Fruit fly (Drosophila melanogaster): ENCODE results near the gene CG33664.
"Not testable (repeated sequence)": the region's sequence is repeated elsewhere in the genome, so short reads cannot be mapped to it uniquely, and the experiment has no call there.

CG33664 gene

DNA sequence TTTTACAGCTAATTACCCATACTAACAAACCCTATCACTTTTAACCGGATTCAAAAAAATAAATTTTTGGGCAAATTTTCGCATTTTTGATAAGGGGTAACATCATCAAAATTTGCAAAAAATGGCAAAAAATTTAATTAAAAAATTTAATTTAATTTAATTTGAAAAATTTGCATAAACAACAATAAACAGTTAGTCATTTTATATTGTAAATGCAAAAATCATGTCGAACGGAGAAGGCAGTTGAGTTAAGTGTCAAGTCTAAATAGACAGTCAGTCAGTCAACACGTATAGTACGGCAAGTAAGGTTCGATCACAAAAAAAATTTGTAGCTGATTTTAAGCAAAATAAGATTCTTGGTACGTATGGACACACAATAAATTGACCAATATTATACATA, at the start of gene CG33664:
TSS of gene CG33664 (plus strand) at position 301 of the 400 bp plus-strand sequence.
- not testable (repeated sequence) for TF ChIP-seq Mnt, CG7045, Clk (GFP tag; optimal IDR thresholded peaks at IDR 0.05)

DNA sequence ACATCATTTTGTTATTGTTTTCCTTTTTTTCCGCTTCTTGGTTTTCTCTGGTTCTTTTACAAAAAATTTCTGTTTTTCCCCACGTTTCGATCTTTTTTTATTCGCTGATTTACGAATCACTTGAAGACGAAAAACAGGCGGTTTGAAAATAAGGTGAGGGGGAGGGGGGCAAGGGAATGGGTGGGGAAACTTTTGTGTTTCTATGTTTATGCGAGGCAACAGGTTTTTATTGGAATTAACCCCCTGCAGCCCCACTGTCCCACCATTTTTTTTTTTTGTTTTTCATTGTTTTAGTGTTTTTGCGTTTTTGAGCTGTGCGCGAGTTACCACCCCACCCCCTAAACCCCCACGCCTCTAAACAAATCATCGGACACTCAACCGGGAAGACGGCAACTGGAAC, 49.1 kb upstream of the CG33664 start:
- no peak for TF ChIP-seq CG11617 (GFP tag; optimal IDR thresholded peaks at IDR 0.05)
- no peak for TF ChIP-seq Mnt (GFP tag; optimal IDR thresholded peaks at IDR 0.05)
- TF ChIP-seq CG5204 (GFP tag; optimal IDR thresholded peaks at IDR 0.05): no peak
- no peak for TF ChIP-seq Crg-1 (GFP tag; optimal IDR thresholded peaks at IDR 0.05)
- TF ChIP-seq CG1620 (GFP tag; optimal IDR thresholded peaks at IDR 0.05): no peak
- no peak for TF ChIP-seq tj (GFP tag; optimal IDR thresholded peaks at IDR 0.05)
- no peak for TF ChIP-seq pad (GFP tag; optimal IDR thresholded peaks at IDR 0.05)
- TF ChIP-seq toe (GFP tag; optimal IDR thresholded peaks at IDR 0.05): no peak
- TF ChIP-seq CG14711 (tag; optimal IDR thresholded peaks at IDR 0.05): no peak
- TF ChIP-seq bab1 (GFP tag; optimal IDR thresholded peaks at IDR 0.05): no peak
- no peak for TF ChIP-seq CG33017 (tag; optimal IDR thresholded peaks at IDR 0.05)

DNA sequence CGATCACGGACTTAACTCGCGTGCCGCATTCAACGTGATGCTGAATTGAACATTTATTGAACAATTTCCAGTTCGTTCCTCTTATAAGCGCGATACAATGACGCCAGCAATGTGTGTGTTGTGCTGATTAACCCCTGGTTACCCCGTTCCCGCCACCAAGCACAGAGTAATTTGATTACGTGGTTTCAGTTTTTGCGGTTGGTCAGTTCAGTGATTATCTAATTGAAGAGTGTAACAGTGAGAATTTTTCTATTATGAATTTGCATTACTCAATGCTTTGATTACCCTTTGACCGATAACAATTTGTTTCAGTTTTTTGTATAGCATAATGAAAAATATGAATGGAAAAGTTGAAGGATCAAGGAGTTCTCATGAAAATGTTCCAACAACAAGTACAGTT, 46.3 kb upstream of the CG33664 start, which contains the start of gene CG3842:
TSS of gene CG3842 (plus strand) at position 61 of the 400 bp plus-strand sequence.
- TF ChIP-seq CG5204 (GFP tag; optimal IDR thresholded peaks at IDR 0.05) (no peak), Mnt (GFP tag; optimal IDR thresholded peaks at IDR 0.05) (no peak), bab1 (GFP tag; optimal IDR thresholded peaks at IDR 0.05) (no peak), CG11617 (GFP tag; optimal IDR thresholded peaks at IDR 0.05) (no peak), Hr96 (GFP tag; optimal IDR thresholded peaks at IDR 0.05) (no peak), tj (GFP tag; optimal IDR thresholded peaks at IDR 0.05) (no peak), CG1620 (GFP tag; optimal IDR thresholded peaks at IDR 0.05) (no peak), CG12768 (GFP tag; optimal IDR thresholded peaks at IDR 0.05) (no peak), CG14711 (tag; optimal IDR thresholded peaks at IDR 0.05) (no peak), cic (GFP tag; optimal IDR thresholded peaks at IDR 0.05) (no peak), ovo (GFP tag; optimal IDR thresholded peaks at IDR 0.05) (no peak), pad (GFP tag; optimal IDR thresholded peaks at IDR 0.05) (no peak), Crg-1 (GFP tag; optimal IDR thresholded peaks at IDR 0.05) (no peak), toe (GFP tag; optimal IDR thresholded peaks at IDR 0.05) (no peak), CG33017 (tag; optimal IDR thresholded peaks at IDR 0.05) (no peak), CG7101 (tag; optimal IDR thresholded peaks at IDR 0.05) (no peak), cnc (optimal IDR thresholded peaks at IDR 0.05) (no peak), kay (GFP tag; ENCODE audit: borderline replicate concordance) (no peak)

DNA sequence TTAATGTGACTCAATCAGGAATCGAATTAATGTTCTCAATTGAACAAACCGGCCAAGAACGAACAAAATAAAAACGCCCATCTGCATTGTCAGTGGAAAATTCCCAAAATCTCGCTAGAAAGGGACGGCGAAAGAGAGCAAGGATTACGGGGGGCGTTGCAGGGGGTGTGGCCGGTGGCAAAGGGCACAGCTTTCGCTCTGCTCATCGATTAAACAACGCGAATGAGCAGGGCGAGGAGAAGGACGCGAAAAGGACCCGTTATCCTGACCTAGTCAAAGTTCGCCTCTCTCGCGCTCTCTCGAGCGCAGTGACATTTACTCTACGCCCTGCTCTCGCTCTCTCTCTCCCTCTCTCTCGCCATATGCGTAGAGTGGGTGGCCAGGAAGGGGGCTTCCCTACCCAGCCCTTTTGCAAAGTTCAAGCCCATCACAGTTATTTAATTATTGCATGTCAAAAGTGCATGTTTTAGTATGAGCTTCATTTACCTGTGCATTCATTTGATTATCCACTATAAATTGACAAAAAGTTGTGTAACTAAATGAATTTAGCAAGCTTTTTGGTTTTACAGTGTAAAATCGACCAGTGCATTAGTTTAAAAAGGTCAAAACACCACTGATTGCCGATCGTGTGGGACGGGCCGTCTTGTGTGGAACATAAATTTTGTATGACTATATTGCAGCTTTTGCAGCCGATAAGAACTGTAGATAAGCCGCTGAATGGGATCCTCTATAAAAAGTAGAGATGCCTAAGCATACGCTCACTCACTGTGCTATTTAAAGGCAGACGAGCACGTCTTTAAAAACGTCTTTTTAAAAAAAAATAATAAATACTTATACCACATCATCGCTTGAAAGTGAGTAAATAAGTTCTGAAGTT, 45.0 kb upstream of the CG33664 start:
- no peak for TF ChIP-seq CG33017 (tag; optimal IDR thresholded peaks at IDR 0.05)
- TF ChIP-seq ovo (GFP tag; optimal IDR thresholded peaks at IDR 0.05): no peak
- TF ChIP-seq toe (GFP tag; optimal IDR thresholded peaks at IDR 0.05): no peak
- TF ChIP-seq CG7101 (tag; optimal IDR thresholded peaks at IDR 0.05): peak; percentile 17
- TF ChIP-seq CG5204 (GFP tag; optimal IDR thresholded peaks at IDR 0.05): no peak
- peak; percentile 13 for TF ChIP-seq tj (GFP tag; optimal IDR thresholded peaks at IDR 0.05)
- no peak for TF ChIP-seq CG7045 (GFP tag; optimal IDR thresholded peaks at IDR 0.05)
- TF ChIP-seq cic (GFP tag; optimal IDR thresholded peaks at IDR 0.05): no peak
- TF ChIP-seq pad (GFP tag; optimal IDR thresholded peaks at IDR 0.05): no peak
- TF ChIP-seq cnc (optimal IDR thresholded peaks at IDR 0.05): no peak

DNA sequence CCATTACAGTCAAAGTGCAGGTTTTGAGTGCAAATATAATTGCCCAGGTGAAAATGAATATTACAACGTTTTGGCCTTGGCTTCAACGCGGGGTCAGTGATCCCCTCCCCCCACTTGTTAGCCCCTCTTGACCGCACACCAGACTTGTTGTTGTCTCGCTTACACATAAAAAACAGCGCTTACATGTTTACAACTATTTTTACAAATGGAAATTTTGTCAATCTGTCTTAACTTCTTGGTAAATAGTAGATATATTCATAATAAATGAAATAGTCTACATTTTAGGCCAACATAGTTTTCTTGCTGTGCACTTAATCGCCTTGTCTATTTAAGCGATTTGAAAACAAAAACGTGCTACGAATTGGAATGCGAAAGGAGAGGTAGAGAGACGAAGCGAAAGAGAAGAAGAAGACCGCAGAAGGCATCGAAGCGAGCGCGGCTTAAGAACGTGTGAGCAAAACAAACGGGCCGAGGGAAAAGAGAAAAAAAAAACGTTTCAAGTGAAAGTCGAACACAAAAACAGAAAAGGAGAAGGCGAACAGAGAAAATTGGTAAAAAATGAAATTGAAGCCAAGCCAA, 44.0 kb upstream of the CG33664 start:
- TF ChIP-seq CG1620 (GFP tag; optimal IDR thresholded peaks at IDR 0.05) (peak; percentile 10), CG7045 (GFP tag; optimal IDR thresholded peaks at IDR 0.05) (no peak), CG7101 (tag; optimal IDR thresholded peaks at IDR 0.05) (peak; percentile 39), CG14711 (tag; optimal IDR thresholded peaks at IDR 0.05) (peak; percentile 63), ovo (GFP tag; optimal IDR thresholded peaks at IDR 0.05) (no peak), CG33017 (tag; optimal IDR thresholded peaks at IDR 0.05) (peak; percentile 47)

DNA sequence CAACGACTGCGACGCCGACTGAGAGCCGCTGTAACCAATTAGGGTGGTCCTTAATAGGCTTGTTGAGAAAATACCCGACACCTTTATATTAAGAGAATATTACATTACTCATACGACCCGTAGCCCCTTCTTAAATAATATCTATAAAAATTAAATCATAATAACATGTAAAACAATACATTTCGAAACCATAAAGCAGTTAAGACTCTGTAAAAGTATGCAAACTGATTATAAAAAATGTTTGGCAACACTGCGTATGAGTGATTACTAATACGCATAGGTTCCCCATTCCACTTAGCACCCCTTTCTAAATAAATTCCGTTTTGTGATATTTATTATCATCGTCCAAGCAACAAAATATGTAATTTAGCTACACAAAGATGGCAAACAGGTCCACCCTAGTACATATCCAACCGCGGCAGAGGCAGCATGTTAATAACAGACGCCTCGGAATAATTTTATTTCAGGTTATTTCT, 43.4 kb upstream of the CG33664 start:
- TF ChIP-seq pad (GFP tag; optimal IDR thresholded peaks at IDR 0.05): peak; percentile 77
- TF ChIP-seq toe (GFP tag; optimal IDR thresholded peaks at IDR 0.05): no peak
- TF ChIP-seq Mnt (GFP tag; optimal IDR thresholded peaks at IDR 0.05): no peak
- TF ChIP-seq Clk (GFP tag; optimal IDR thresholded peaks at IDR 0.05): no peak
- TF ChIP-seq CG7045 (GFP tag; optimal IDR thresholded peaks at IDR 0.05): peak; percentile 49
- no peak for TF ChIP-seq ovo (GFP tag; optimal IDR thresholded peaks at IDR 0.05)
- TF ChIP-seq CG11617 (GFP tag; optimal IDR thresholded peaks at IDR 0.05): peak; percentile 88
- peak; percentile 52 for TF ChIP-seq Hr96 (GFP tag; optimal IDR thresholded peaks at IDR 0.05)
- TF ChIP-seq bab1 (GFP tag; optimal IDR thresholded peaks at IDR 0.05): peak; percentile 94
- peak; percentile 51 for TF ChIP-seq CG5204 (GFP tag; optimal IDR thresholded peaks at IDR 0.05)
- peak; percentile 80 for TF ChIP-seq CG7101 (tag; optimal IDR thresholded peaks at IDR 0.05)
- no peak for TF ChIP-seq cic (GFP tag; optimal IDR thresholded peaks at IDR 0.05)
- no peak for TF ChIP-seq kay (GFP tag; ENCODE audit: borderline replicate concordance)
- TF ChIP-seq CG12768 (GFP tag; optimal IDR thresholded peaks at IDR 0.05): no peak
- TF ChIP-seq cnc (optimal IDR thresholded peaks at IDR 0.05): no peak
- peak; percentile 64 for TF ChIP-seq tj (GFP tag; optimal IDR thresholded peaks at IDR 0.05)
- peak; percentile 17 for TF ChIP-seq CG33017 (tag; optimal IDR thresholded peaks at IDR 0.05)
- TF ChIP-seq Crg-1 (GFP tag; optimal IDR thresholded peaks at IDR 0.05): peak; percentile 60
- peak; percentile 46 for TF ChIP-seq CG1620 (GFP tag; optimal IDR thresholded peaks at IDR 0.05)
- peak; percentile 60 for TF ChIP-seq CG14711 (tag; optimal IDR thresholded peaks at IDR 0.05)

Data from whole organism, adult.